Fruit fly (Drosophila melanogaster) whole organism, prepupa: Measurements from ENCODE around the gene REPTOR.
A peak's percentile ranks its signal among the peaks of the same experiment; 100 is the strongest.

Experiments
- Blimp-1 ChIP-seq: fragments of 200-800 bp; sonication (Bioruptor generic); optimal IDR thresholded peaks from 3 replicates; lab custom pipeline; 2017; ENCODE audit warnings: missing biosample characterization, missing genetic modification characterization, mild to moderate bottlenecking, moderate library complexity, missing genetic modification reagents
- CG10631 ChIP-seq: fragments of 200-800 bp; sonication (Bioruptor generic); optimal IDR thresholded peaks from 2 replicates; lab custom pipeline; 2016; ENCODE audit warnings: missing biosample characterization, missing genetic modification characterization
- CG10669 ChIP-seq: fragments of 200-800 bp; sonication (Bioruptor generic); optimal IDR thresholded peaks from 3 replicates; lab custom pipeline; 2018; ENCODE audit warnings: missing biosample characterization, mild to moderate bottlenecking, missing genetic modification characterization, moderate library complexity
- CG11294 ChIP-seq: fragments of 200-800 bp; sonication (Bioruptor generic); IDR thresholded peaks from 2 replicates; pipeline ENCODE4 v1.3.6; 2022; ENCODE audit warnings: missing biosample characterization, missing genetic modification characterization
- CG15336 ChIP-seq: fragments of 200-800 bp; sonication (Bioruptor generic); IDR thresholded peaks from 2 replicates; pipeline ENCODE4 v1.3.6; 2022; ENCODE audit warnings: missing biosample characterization, missing genetic modification characterization
- CG16779 ChIP-seq: fragments of 200-800 bp; sonication (Bioruptor generic); optimal IDR thresholded peaks from 3 replicates; lab custom pipeline; 2017; ENCODE audit warnings: missing biosample characterization, mild to moderate bottlenecking, missing genetic modification characterization
- CG3032 ChIP-seq: fragments of 200-800 bp; optimal IDR thresholded peaks from 2 replicates; lab custom pipeline; 2019; ENCODE audit warnings: missing biosample characterization, mild to moderate bottlenecking, missing genetic modification characterization, moderate library complexity
- CG31627 ChIP-seq: fragments of 200-800 bp; sonication (Bioruptor generic); optimal IDR thresholded peaks from 3 replicates; lab custom pipeline; 2016; ENCODE audit warnings: missing biosample characterization, missing genetic modification characterization
- CG32006 ChIP-seq: fragments of 200-800 bp; sonication (Bioruptor generic); optimal IDR thresholded peaks from 3 replicates; lab custom pipeline; 2017; ENCODE audit warnings: missing biosample characterization, mild to moderate bottlenecking, missing genetic modification characterization
- CG34406 ChIP-seq: fragments of 200-800 bp; sonication (Bioruptor generic); optimal IDR thresholded peaks from 3 replicates; lab custom pipeline; 2016; ENCODE audit warnings: missing biosample characterization, missing genetic modification characterization
- CG3919 ChIP-seq: fragments of 200-800 bp; sonication (Bioruptor generic); optimal IDR thresholded peaks from 3 replicates; lab custom pipeline; 2016; ENCODE audit warnings: missing biosample characterization, missing genetic modification characterization
- CG4318 ChIP-seq: fragments of 200-800 bp; sonication (Bioruptor generic); optimal IDR thresholded peaks from 3 replicates; lab custom pipeline; 2017; ENCODE audit warnings: missing biosample characterization, mild to moderate bottlenecking, missing genetic modification characterization
- CG6163 ChIP-seq: fragments of 200-800 bp; sonication (Bioruptor generic); IDR thresholded peaks from 3 replicates; pipeline ENCODE4 v1.3.6; 2022; ENCODE audit warnings: missing biosample characterization, missing genetic modification characterization
- CG6276 ChIP-seq: fragments of 200-800 bp; sonication (Bioruptor generic); optimal IDR thresholded peaks from 2 replicates; lab custom pipeline; 2017; ENCODE audit warnings: missing biosample characterization, mild to moderate bottlenecking, missing genetic modification characterization
- CG6854 ChIP-seq: fragments of 200-800 bp; sonication (Bioruptor generic); optimal IDR thresholded peaks from 2 replicates; lab custom pipeline; 2017; ENCODE audit warnings: missing biosample characterization, mild to moderate bottlenecking, missing genetic modification characterization
- CG8119 ChIP-seq: fragments of 200-800 bp; sonication (Bioruptor generic); IDR thresholded peaks from 3 replicates; pipeline ENCODE4 v1.3.6; 2022; ENCODE audit warnings: missing biosample characterization, missing genetic modification characterization
- CG8632 ChIP-seq: fragments of 200-800 bp; sonication (Bioruptor generic); optimal IDR thresholded peaks from 3 replicates; lab custom pipeline; 2016; ENCODE audit warnings: missing biosample characterization, missing genetic modification characterization
- CG9139 ChIP-seq: fragments of 200-800 bp; sonication (Bioruptor generic); optimal IDR thresholded peaks from 3 replicates; lab custom pipeline; 2017; ENCODE audit warnings: missing biosample characterization, mild to moderate bottlenecking, missing genetic modification characterization
- Eip78C ChIP-seq: fragments of 200-800 bp; sonication (Bioruptor generic); peaks from one replicate; lab custom pipeline; 2016; ENCODE audit warnings: missing biosample characterization, missing genetic modification characterization
- Eip93F ChIP-seq: fragments of 200-800 bp; sonication (Bioruptor generic); optimal IDR thresholded peaks from 2 replicates; lab custom pipeline; 2016; ENCODE audit warnings: missing biosample characterization, mild to moderate bottlenecking, missing genetic modification characterization
- Ets21C ChIP-seq: fragments of 200-800 bp; sonication (Bioruptor generic); optimal IDR thresholded peaks from 3 replicates; lab custom pipeline; 2016; ENCODE audit warnings: missing biosample characterization, missing genetic modification characterization
- Ets96B ChIP-seq: fragments of 200-800 bp; optimal IDR thresholded peaks from 2 replicates; lab custom pipeline; 2019; ENCODE audit warnings: missing biosample characterization, mild to moderate bottlenecking, missing genetic modification characterization, moderate library complexity
- Gug ChIP-seq: fragments of 200-800 bp; sonication (Bioruptor generic); IDR thresholded peaks from 2 replicates; pipeline ENCODE4 v1.3.6; 2022; ENCODE audit warnings: missing biosample characterization, missing genetic modification characterization
- Hr39 ChIP-seq: fragments of 200-800 bp; sonication (Bioruptor generic); optimal IDR thresholded peaks from 2 replicates; lab custom pipeline; 2016; ENCODE audit warnings: missing biosample characterization, missing genetic modification characterization
- Met ChIP-seq: fragments of 200-800 bp; sonication (Bioruptor generic); optimal IDR thresholded peaks from 3 replicates; lab custom pipeline; 2016; ENCODE audit warnings: missing biosample characterization, missing genetic modification characterization
- OdsH ChIP-seq: fragments of 200-800 bp; sonication (Bioruptor generic); optimal IDR thresholded peaks from 3 replicates; lab custom pipeline; 2016; ENCODE audit warnings: missing biosample characterization, missing genetic modification characterization
- Sox15 ChIP-seq: fragments of 200-800 bp; sonication (Bioruptor generic); optimal IDR thresholded peaks from 3 replicates; lab custom pipeline; 2016; ENCODE audit warnings: missing biosample characterization, missing genetic modification characterization
- achi ChIP-seq: fragments of 200-800 bp; sonication (Bioruptor generic); optimal IDR thresholded peaks from 3 replicates; lab custom pipeline; 2016; ENCODE audit warnings: missing biosample characterization, missing genetic modification characterization
- acj6 ChIP-seq: fragments of 200-800 bp; sonication (Bioruptor generic); optimal IDR thresholded peaks from 3 replicates; lab custom pipeline; 2016; ENCODE audit warnings: missing biosample characterization, missing genetic modification characterization
- dsx ChIP-seq: fragments of 200-800 bp; optimal IDR thresholded peaks from 3 replicates; lab custom pipeline; 2019; ENCODE audit warnings: missing biosample characterization, mild to moderate bottlenecking, missing genetic modification characterization, moderate library complexity; ENCODE audit not compliant: poor library complexity, severe bottlenecking
- eg ChIP-seq: fragments of 200-800 bp; sonication (Bioruptor generic); IDR thresholded peaks from 3 replicates; pipeline ENCODE4 v1.3.6; 2022; ENCODE audit warnings: missing biosample characterization, missing genetic modification characterization
- esn ChIP-seq: fragments of 200-800 bp; sonication (Bioruptor generic); optimal IDR thresholded peaks from 2 replicates; lab custom pipeline; 2016; ENCODE audit warnings: missing biosample characterization, mild to moderate bottlenecking, missing genetic modification characterization, moderate library complexity
- fd85E ChIP-seq: fragments of 200-800 bp; sonication (Bioruptor generic); optimal IDR thresholded peaks from 3 replicates; lab custom pipeline; 2016; ENCODE audit warnings: missing biosample characterization, missing genetic modification characterization
- lz ChIP-seq: fragments of 200-800 bp; sonication (Bioruptor generic); optimal IDR thresholded peaks from 3 replicates; lab custom pipeline; 2016; ENCODE audit warnings: missing biosample characterization, missing genetic modification characterization
- net ChIP-seq: fragments of 200-800 bp; sonication (Bioruptor generic); optimal IDR thresholded peaks from 3 replicates; lab custom pipeline; 2016; ENCODE audit warnings: missing biosample characterization, missing genetic modification characterization
- pdm3 ChIP-seq: fragments of 200-800 bp; sonication (Bioruptor generic); optimal IDR thresholded peaks from 3 replicates; lab custom pipeline; 2016; ENCODE audit warnings: missing biosample characterization, missing genetic modification characterization
- salr ChIP-seq, 2 experiments: fragments of 200-800 bp; sonication (Bioruptor generic); optimal IDR thresholded peaks; 3 replicates each; lab custom pipeline; 2016 to 2018; ENCODE audit warnings: missing biosample characterization in 2 of 2, missing genetic modification characterization in 2 of 2, mild to moderate bottlenecking in 1 of 2
- spab ChIP-seq: fragments of 200-800 bp; sonication (Bioruptor generic); optimal IDR thresholded peaks from 2 replicates; lab custom pipeline; 2017; ENCODE audit warnings: missing biosample characterization, mild to moderate bottlenecking, missing genetic modification characterization, missing genetic modification reagents
- ss ChIP-seq, 2 experiments: fragments of 200-800 bp; sonication (Bioruptor generic); optimal IDR thresholded peaks; 2 replicates in 1 of 2; 3 replicates in 1 of 2; lab custom pipeline; 2017 to 2018; ENCODE audit warnings: mild to moderate bottlenecking in 2 of 2, missing biosample characterization in 2 of 2, missing genetic modification characterization in 2 of 2, moderate library complexity in 1 of 2
- svp ChIP-seq: fragments of 200-800 bp; sonication (Bioruptor generic); peaks from one replicate; lab custom pipeline; 2016; ENCODE audit warnings: missing biosample characterization, missing genetic modification characterization
- topi ChIP-seq: fragments of 200-800 bp; sonication (Bioruptor generic); optimal IDR thresholded peaks from 3 replicates; lab custom pipeline; 2016; ENCODE audit warnings: missing biosample characterization, missing genetic modification characterization
- vri ChIP-seq: fragments of 200-800 bp; sonication (Bioruptor generic); optimal IDR thresholded peaks from 3 replicates; lab custom pipeline; 2016; ENCODE audit warnings: missing biosample characterization, mild to moderate bottlenecking, missing genetic modification characterization

REPTOR gene

dm6 chr3R:24549834-24550233 is 32.8 kb downstream of the REPTOR start (continued):
- peak; percentile 58 for TF ChIP-seq CG6854 (GFP tag; lab: Kevin White, UChicago)

dm6 chr3R:24548832-24549231 is 33.8 kb downstream of the REPTOR start:
- TF ChIP-seq CG10669 (GFP tag; lab: Kevin White, UChicago) (no peak), Hr39 (GFP tag; lab: Kevin White, UChicago) (no peak), CG3032 (tag; lab: Kevin White, UChicago) (no peak), dsx (GFP tag; lab: Kevin White, UChicago) (no peak), Gug (no peak), spab (no peak), CG31627 (no peak), ss (GFP tag; optimal IDR thresholded peaks at IDR 0.05; lab: Kevin White, UChicago) (peak in 1 of 2 experiments; percentile 17), CG10631 (GFP tag; lab: Kevin White, UChicago) (no peak), Sox15 (GFP tag; lab: Kevin White, UChicago) (no peak), vri (peak; percentile 48), net (GFP tag; lab: Kevin White, UChicago) (no peak), Eip78C (GFP tag; lab: Kevin White, UChicago) (peak; percentile 1), CG8632 (GFP tag; lab: Kevin White, UChicago) (no peak)

dm6 chr3R:24548216-24548615 is 34.4 kb downstream of the REPTOR start:
- no peak for TF ChIP-seq fd85E (GFP tag; lab: Kevin White, UChicago)
- TF ChIP-seq dsx (GFP tag; lab: Kevin White, UChicago), result no peak
- TF ChIP-seq lz (GFP tag; lab: Kevin White, UChicago), result no peak
- TF ChIP-seq CG6854 (GFP tag; lab: Kevin White, UChicago), result no peak
- no peak for TF ChIP-seq Gug
- TF ChIP-seq spab, result no peak
- TF ChIP-seq salr (GFP tag; optimal IDR thresholded peaks at IDR 0.05; lab: Kevin White, UChicago), result no peak

dm6 chr3R:24544388-24544787 is 38.3 kb downstream of the REPTOR start, which contains the start of gene Esyt2:
Gene Esyt2 (plus strand): TSS chr3R:24544719.
- TF ChIP-seq CG6163 (GFP tag; lab: Robert Waterston, UW) (0 out of 3 replicates have a peak, but pooled peaks have one; percentile 34), CG6276 (GFP tag; lab: Kevin White, UChicago) (peak; percentile 41), eg (peak; percentile 75), CG15336 (GFP tag; lab: Robert Waterston, UW) (peak; percentile 65), CG32006 (peak; percentile 14), CG3919 (no peak), CG11294 (GFP tag; lab: Robert Waterston, UW) (peak; percentile 43; the same call in 1 of the 2 replicates), OdsH (GFP tag; lab: Kevin White, UChicago) (peak; percentile 22), ss (GFP tag; optimal IDR thresholded peaks at IDR 0.05; lab: Kevin White, UChicago) (no peak), CG16779 (tag; lab: Kevin White, UChicago) (no peak), Gug (0 out of 2 replicates have a peak, but pooled peaks have one; percentile 49)
- TF ChIP-seq, all 60 proteins: peak for 8

dm6 chr3R:24543676-24544277 is 38.9 kb downstream of the REPTOR start, which contains the start of gene Cftr:
Gene Cftr (minus strand): TSS chr3R:24543914.
- TF ChIP-seq achi (GFP tag; lab: Kevin White, UChicago) (peak; percentile 18), Eip93F (GFP tag; lab: Kevin White, UChicago) (peak; percentile 40), Ets96B (tag; lab: Kevin White, UChicago) (peak; percentile 21), CG8632 (GFP tag; lab: Kevin White, UChicago) (no peak), CG8119 (no peak), fd85E (GFP tag; lab: Kevin White, UChicago) (no peak), Blimp-1 (GFP tag; lab: Kevin White, UChicago) (no peak), Ets21C (peak; percentile 14), OdsH (GFP tag; lab: Kevin White, UChicago) (peak; percentile 27), esn (GFP tag; lab: Kevin White, UChicago) (peak; percentile 64), Met (GFP tag; lab: Kevin White, UChicago) (peak; percentile 38), CG16779 (tag; lab: Kevin White, UChicago) (peak; percentile 29), svp (GFP tag; lab: Kevin White, UChicago) (peak; percentile 53), CG9139 (GFP tag; lab: Kevin White, UChicago) (peak; percentile 23), topi (GFP tag; lab: Kevin White, UChicago) (peak; percentile 62), CG4318 (no peak), eg (peak; percentile 61; the same call in 2 of the 3 replicates), pdm3 (GFP tag; lab: Kevin White, UChicago) (peak; percentile 52), CG34406 (GFP tag; lab: Kevin White, UChicago) (no peak), acj6 (no peak), ss (GFP tag; optimal IDR thresholded peaks at IDR 0.05; lab: Kevin White, UChicago) (peak; percentile 40 to 46), CG31627 (peak; percentile 37)
